Fruit fly (Drosophila melanogaster): ENCODE measurements around the gene Ssu72.

DNA sequence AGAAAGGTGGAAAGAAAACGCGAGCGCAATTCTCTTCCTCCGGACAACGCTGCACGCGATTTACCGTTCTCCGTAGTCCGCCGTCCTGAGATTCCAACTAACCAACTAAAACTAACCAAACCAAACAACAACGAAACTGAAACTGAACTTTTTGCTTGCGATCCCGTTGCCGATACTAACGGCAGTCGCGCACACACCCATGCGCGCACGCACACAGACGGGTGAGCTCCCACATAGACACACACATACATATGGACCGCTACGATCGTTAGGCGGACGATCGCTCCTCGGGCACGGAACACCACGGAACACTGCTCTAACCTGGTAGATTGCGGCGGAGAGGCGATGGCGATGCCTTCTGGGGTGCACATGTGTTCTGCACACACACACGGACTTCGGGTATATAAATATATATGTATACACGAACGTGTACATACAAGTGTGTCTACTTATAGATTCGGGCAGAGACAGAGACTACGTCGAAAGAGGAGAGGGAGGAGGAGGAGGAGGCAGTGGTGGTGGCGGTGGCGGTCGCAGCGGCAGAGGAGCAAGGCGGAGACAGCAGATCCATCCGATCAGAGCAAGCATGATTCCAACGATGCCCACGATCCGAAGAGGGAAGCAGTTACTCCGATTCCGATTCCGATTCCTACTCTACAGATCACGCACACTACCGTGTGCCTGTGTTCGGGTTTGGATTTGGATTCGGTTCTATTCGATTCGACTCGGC is 48.7 kb downstream of the Ssu72 start, which contains the start of gene meso18E:
- TF ChIP-seq CG4496 (GFP tag; IDR thresholded peaks at IDR 0.05) (no peak), CG9948 (tag; optimal IDR thresholded peaks at IDR 0.05) (no peak), CG10348 (GFP tag; IDR thresholded peaks at IDR 0.05) (no peak), D1 (tag; optimal IDR thresholded peaks at IDR 0.05) (no peak), EcR (GFP tag; optimal IDR thresholded peaks at IDR 0.05) (no peak), gl (tag; optimal IDR thresholded peaks at IDR 0.05) (no peak)
